Worm (Caenorhabditis elegans): Measurements from ENCODE around the gene snb-5.

DNA sequence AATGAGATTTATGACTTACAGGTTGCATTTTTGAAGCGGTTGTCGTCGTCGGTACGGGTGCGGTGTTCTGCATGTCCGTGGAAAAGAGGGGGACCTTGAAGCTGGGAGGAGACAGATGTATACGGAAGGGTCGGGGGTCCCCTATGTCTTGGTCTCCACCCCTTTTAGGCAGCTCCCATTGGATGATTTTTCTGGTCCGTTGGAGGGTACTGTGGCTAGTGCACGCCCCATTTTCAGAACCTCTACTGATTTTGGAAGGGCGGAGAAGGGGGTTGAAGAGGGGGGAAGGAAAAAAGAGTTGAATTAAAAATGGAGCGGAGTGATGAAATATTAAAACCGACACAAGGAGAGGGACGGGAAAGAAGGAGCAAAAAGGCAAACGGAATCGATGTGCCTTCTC lies 13.4 kb downstream of the snb-5 start, which contains the start of gene unc-86:
- TF ChIP-seq dao-5 (tag; optimal IDR thresholded peaks at IDR 0.05): no peak
- no peak for TF ChIP-seq him-1 (tag; optimal IDR thresholded peaks at IDR 0.05)
- no peak for TF ChIP-seq W03F9.2 (tag; optimal IDR thresholded peaks at IDR 0.05)
